Worm (Caenorhabditis elegans): ENCODE results near the gene F44E5.4.

Gene F44E5.4

DNA sequence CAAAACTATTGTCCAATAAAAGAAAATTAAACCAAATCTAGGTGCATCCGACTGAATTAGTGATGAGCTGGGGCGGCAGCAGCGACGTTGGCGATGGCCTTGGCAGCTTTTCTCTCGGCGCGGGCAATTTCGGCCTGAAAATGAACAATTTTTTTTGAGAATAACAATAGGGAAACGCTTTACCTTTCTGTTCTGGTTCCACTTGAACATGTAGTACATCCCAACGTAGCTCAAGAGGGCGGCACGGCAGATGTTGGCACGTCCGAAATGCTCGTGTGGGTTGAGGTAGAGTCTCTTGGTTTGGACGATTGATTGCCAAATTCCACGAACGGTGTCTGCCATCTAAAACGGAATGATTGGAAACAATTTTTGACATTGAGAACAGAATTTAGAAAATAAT lies 15.1 kb upstream of the F44E5.4 start, which contains the start of gene F44E5.1:
Gene F44E5.1 (minus strand): TSS at position 342 of the 400 bp plus-strand sequence.
- TF ChIP-seq lin-39 (tag; optimal IDR thresholded peaks at IDR 0.05) (no peak), lin-13 (GFP tag; optimal IDR thresholded peaks at IDR 0.05) (no peak), aly-2 (tag; optimal IDR thresholded peaks at IDR 0.05) (no peak), nhr-6 (tag; optimal IDR thresholded peaks at IDR 0.05) (no peak), nhr-129 (tag; optimal IDR thresholded peaks at IDR 0.05) (no peak), ztf-4 (tag; optimal IDR thresholded peaks at IDR 0.05) (no peak), mdl-1 (tag; optimal IDR thresholded peaks at IDR 0.05) (no peak), sem-4 (tag; optimal IDR thresholded peaks at IDR 0.05) (no peak), nhr-23 (tag; optimal IDR thresholded peaks at IDR 0.05) (no peak), sma-9 (GFP tag; optimal IDR thresholded peaks at IDR 0.05) (no peak), sma-9 (tag; optimal IDR thresholded peaks at IDR 0.05) (no peak), ztf-11 (tag; optimal IDR thresholded peaks at IDR 0.05) (no peak), peb-1 (tag; optimal IDR thresholded peaks at IDR 0.05) (no peak), unc-55 (GFP tag; optimal IDR thresholded peaks at IDR 0.05) (no peak), gmeb-1 (tag; optimal IDR thresholded peaks at IDR 0.05) (no peak), lsy-2 (tag; optimal IDR thresholded peaks at IDR 0.05) (no peak), egl-27 (tag; optimal IDR thresholded peaks at IDR 0.05) (no peak)

DNA sequence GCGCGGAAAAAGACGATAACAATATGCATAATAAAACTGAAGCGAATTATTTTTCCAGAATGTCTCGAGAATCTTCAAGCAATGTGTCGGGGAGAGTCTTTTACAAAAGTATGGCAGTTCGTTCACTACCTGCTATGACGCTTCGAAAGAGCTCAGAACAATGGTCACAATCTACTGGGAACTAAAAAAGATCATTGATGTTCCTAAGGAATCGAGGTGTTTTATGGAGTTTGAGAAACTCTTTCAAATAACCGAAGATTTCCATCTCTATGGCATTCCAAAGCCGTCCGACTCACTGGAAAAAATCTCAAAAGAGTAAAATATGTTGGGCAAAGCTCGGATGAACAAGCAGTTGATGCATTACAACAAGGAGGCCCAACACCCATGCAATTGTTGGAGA lies 13.3 kb upstream of the F44E5.4 start, which contains the start of gene F44E5.15:
Gene F44E5.15 (plus strand): TSS at position 301 of the 400 bp plus-strand sequence.
- TF ChIP-seq ztf-11 (tag; optimal IDR thresholded peaks at IDR 0.05) (no peak), ztf-1 (GFP tag; conservative IDR thresholded peaks at IDR 0.05) (no peak), mbf-1 (tag; optimal IDR thresholded peaks at IDR 0.05) (no peak)

DNA sequence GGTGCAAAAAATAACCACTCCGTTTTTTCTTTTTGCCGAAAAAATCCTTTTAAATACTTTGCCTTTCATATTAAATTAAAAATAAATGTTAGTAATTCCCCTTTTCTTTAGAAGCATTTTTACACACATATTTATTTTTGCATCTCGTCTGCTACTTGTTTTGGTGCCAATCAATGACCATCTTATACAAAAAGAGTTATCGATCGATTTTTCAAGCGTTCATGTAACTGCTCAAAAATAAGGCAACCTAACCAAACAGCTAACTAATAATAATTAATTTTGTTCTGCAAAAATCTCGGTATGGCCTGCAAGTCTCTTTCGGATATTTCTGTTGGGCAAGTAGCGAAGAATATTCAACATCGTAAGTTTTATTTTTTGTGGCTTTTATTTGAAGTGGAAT lies 7.4 kb upstream of the F44E5.4 start, which contains the start of gene F44E5.2:
Gene F44E5.2 (plus strand): TSS at position 301 of the 400 bp plus-strand sequence.
- TF ChIP-seq lsy-2 (tag; optimal IDR thresholded peaks at IDR 0.05): no peak
- no peak for TF ChIP-seq mbf-1 (tag; optimal IDR thresholded peaks at IDR 0.05)
- no peak for TF ChIP-seq sma-3 (GFP tag; optimal IDR thresholded peaks at IDR 0.05)
- TF ChIP-seq nhr-11 (tag; optimal IDR thresholded peaks at IDR 0.05): no peak
- TF ChIP-seq nhr-77 (tag; optimal IDR thresholded peaks at IDR 0.05): no peak
- no peak for TF ChIP-seq C34F6.9 (tag; optimal IDR thresholded peaks at IDR 0.05)
- TF ChIP-seq nhr-23 (tag; optimal IDR thresholded peaks at IDR 0.05): no peak
- TF ChIP-seq nhr-21 (tag; optimal IDR thresholded peaks at IDR 0.05): no peak
- no peak for TF ChIP-seq ceh-16 (tag; optimal IDR thresholded peaks at IDR 0.05)
- no peak for TF ChIP-seq sma-9 (GFP tag; optimal IDR thresholded peaks at IDR 0.05)
- TF ChIP-seq sma-9 (tag; optimal IDR thresholded peaks at IDR 0.05): no peak
- no peak for TF ChIP-seq ZK546.5 (tag; optimal IDR thresholded peaks at IDR 0.05)
- TF ChIP-seq aly-2 (tag; optimal IDR thresholded peaks at IDR 0.05): no peak
- no peak for TF ChIP-seq elt-3 (tag; optimal IDR thresholded peaks at IDR 0.05)
- no peak for TF ChIP-seq blmp-1 (tag; optimal IDR thresholded peaks at IDR 0.05; ENCODE audit: insufficient read depth)
- TF ChIP-seq nhr-237 (tag; optimal IDR thresholded peaks at IDR 0.05): no peak
- TF ChIP-seq dmd-4 (tag; optimal IDR thresholded peaks at IDR 0.05): no peak
- TF ChIP-seq nhr-12 (tag; optimal IDR thresholded peaks at IDR 0.05): no peak
- TF ChIP-seq sem-4 (tag; optimal IDR thresholded peaks at IDR 0.05): no peak
- TF ChIP-seq snpc-4 (tag; optimal IDR thresholded peaks at IDR 0.05): no peak

DNA sequence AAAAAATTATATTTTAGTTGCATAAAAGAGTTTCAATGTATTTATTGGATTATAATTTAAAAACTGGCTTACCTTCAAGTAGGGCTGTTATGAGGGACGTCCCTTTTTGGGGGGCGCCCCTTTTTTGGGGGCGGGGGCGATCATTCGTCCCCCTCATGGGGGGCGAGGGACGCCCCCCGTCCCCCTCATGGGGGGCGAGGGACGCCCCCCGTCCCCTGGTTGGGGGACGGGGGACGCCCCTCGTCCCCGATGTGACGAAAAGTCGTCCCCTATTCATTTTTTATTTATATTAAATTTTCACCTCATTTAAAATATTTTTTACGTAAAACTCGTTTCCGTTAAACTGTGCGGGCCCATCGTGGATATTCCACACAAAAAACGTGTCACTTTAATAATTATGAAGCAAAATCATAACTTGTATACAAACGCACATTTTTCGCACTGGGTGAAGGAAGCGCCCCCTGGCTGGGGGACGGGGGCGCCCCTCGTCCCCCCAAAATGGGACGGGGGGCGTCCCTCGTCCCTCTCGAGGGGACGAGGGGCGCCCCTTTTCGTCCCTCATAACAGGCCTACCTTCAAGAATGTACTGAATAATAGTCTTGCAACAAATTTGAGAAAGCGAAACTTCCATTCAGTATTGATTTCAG lies 6.5 kb upstream of the F44E5.4 start:
- TF ChIP-seq nhr-10 (tag; optimal IDR thresholded peaks at IDR 0.05): no peak
- TF ChIP-seq elt-3 (tag; optimal IDR thresholded peaks at IDR 0.05): no peak
- TF ChIP-seq lin-11 (tag; optimal IDR thresholded peaks at IDR 0.05): no peak
- no peak for TF ChIP-seq ztf-1 (GFP tag; conservative IDR thresholded peaks at IDR 0.05)
- TF ChIP-seq nhr-21 (tag; optimal IDR thresholded peaks at IDR 0.05): no peak
- TF ChIP-seq C34F6.9 (tag; optimal IDR thresholded peaks at IDR 0.05): no peak
- no peak for TF ChIP-seq nhr-77 (tag; optimal IDR thresholded peaks at IDR 0.05)
- TF ChIP-seq lsy-2 (tag; optimal IDR thresholded peaks at IDR 0.05): no peak
- no peak for TF ChIP-seq elt-1 (tag; optimal IDR thresholded peaks at IDR 0.05)
- TF ChIP-seq Y55F3AM.14 (GFP tag; optimal IDR thresholded peaks at IDR 0.05): no peak
- TF ChIP-seq skn-1 (tag; optimal IDR thresholded peaks at IDR 0.05): no peak
- TF ChIP-seq ceh-82 (tag; optimal IDR thresholded peaks at IDR 0.05): no peak
- no peak for TF ChIP-seq sma-9 (GFP tag; optimal IDR thresholded peaks at IDR 0.05)
- no peak for TF ChIP-seq sma-9 (tag; optimal IDR thresholded peaks at IDR 0.05)
